Fruit fly (Drosophila melanogaster) whole organism, embryonic: ENCODE measurements around the gene CG5850.

ENCODE experiments used
- Abd-B ChIP-seq: fragments of 200-800 bp; sonication (Bioruptor generic); optimal IDR thresholded peaks from 2 replicates; lab custom pipeline; 2018; ENCODE audit warnings: missing biosample characterization, mild to moderate bottlenecking, missing genetic modification characterization, moderate library complexity
- CG10209 ChIP-seq: fragments of 200-800 bp; sonication (Bioruptor generic); optimal IDR thresholded peaks from 3 replicates; lab custom pipeline; 2017; ENCODE audit warnings: missing biosample characterization, mild to moderate bottlenecking, missing genetic modification characterization, missing genetic modification reagents
- CG1024 ChIP-seq: fragments of 200-800 bp; sonication (Bioruptor generic); IDR thresholded peaks from 2 replicates; pipeline ENCODE4 v1.3.6; 2022; ENCODE audit warnings: missing biosample characterization, missing genetic modification characterization
- CG11085 ChIP-seq: fragments of 200-800 bp; sonication (Bioruptor generic); IDR thresholded peaks from 2 replicates; pipeline ENCODE4 v1.3.6; 2022; ENCODE audit warnings: missing biosample characterization, missing genetic modification characterization
- CG11247 ChIP-seq: fragments of 200-800 bp; sonication (Bioruptor generic); IDR thresholded peaks from 2 replicates; pipeline ENCODE4 v1.3.6; 2022; ENCODE audit warnings: missing biosample characterization, missing genetic modification characterization
- CG11560 ChIP-seq: fragments of 200-800 bp; sonication (Bioruptor generic); IDR thresholded peaks from 3 replicates; pipeline ENCODE4 v1.3.6; 2022; ENCODE audit warnings: missing biosample characterization, missing genetic modification characterization
- CG12219 ChIP-seq: fragments of 200-800 bp; sonication (Bioruptor generic); optimal IDR thresholded peaks from 3 replicates; lab custom pipeline; 2018; ENCODE audit warnings: missing biosample characterization, mild to moderate bottlenecking, missing genetic modification characterization
- CG15514 ChIP-seq: fragments of 200-800 bp; sonication (Bioruptor generic); optimal IDR thresholded peaks from 3 replicates; lab custom pipeline; 2017; ENCODE audit warnings: missing biosample characterization, missing genetic modification characterization, mild to moderate bottlenecking, moderate library complexity, missing genetic modification reagents
- CG16813 ChIP-seq: fragments of 200-800 bp; sonication (Bioruptor generic); IDR thresholded peaks from 3 replicates; pipeline ENCODE4 v1.3.6; 2022; ENCODE audit warnings: missing biosample characterization, missing genetic modification characterization; ENCODE audit not compliant: partially characterized antibody
- CG18011 ChIP-seq: fragments of 200-800 bp; sonication (Bioruptor generic); optimal IDR thresholded peaks from 2 replicates; lab custom pipeline; 2017; ENCODE audit warnings: missing biosample characterization, missing genetic modification characterization, mild to moderate bottlenecking, moderate library complexity, missing genotype
- CG31388 ChIP-seq: fragments of 200-800 bp; sonication (Bioruptor generic); optimal IDR thresholded peaks from 2 replicates; lab custom pipeline; 2016; ENCODE audit warnings: missing biosample characterization, missing genetic modification characterization
- CG33213 ChIP-seq: fragments of 200-800 bp; sonication (Bioruptor generic); optimal IDR thresholded peaks from 3 replicates; lab custom pipeline; 2016; ENCODE audit warnings: missing biosample characterization, missing genetic modification characterization
- CG34422 ChIP-seq: fragments of 200-800 bp; sonication (Bioruptor generic); IDR thresholded peaks from 3 replicates; pipeline ENCODE4 v1.3.6; 2022; ENCODE audit warnings: missing biosample characterization, missing genetic modification characterization
- CG6654 ChIP-seq: fragments of 200-800 bp; sonication (Bioruptor generic); optimal IDR thresholded peaks from 2 replicates; lab custom pipeline; 2017; ENCODE audit warnings: missing biosample characterization, mild to moderate bottlenecking, missing genetic modification characterization
- CG7556 ChIP-seq: fragments of 200-800 bp; sonication (Bioruptor generic); optimal IDR thresholded peaks from 2 replicates; lab custom pipeline; 2017; ENCODE audit warnings: missing biosample characterization, mild to moderate bottlenecking, missing genetic modification characterization
- CG7786 ChIP-seq: fragments of 200-800 bp; sonication (Bioruptor generic); optimal IDR thresholded peaks from 2 replicates; lab custom pipeline; 2016; ENCODE audit warnings: missing biosample characterization, missing genetic modification characterization
- CG8359 ChIP-seq: fragments of 200-800 bp; sonication (Bioruptor generic); optimal IDR thresholded peaks from 2 replicates; lab custom pipeline; 2017; ENCODE audit warnings: missing biosample characterization, mild to moderate bottlenecking, missing genetic modification characterization, borderline replicate concordance
- CG9437 ChIP-seq: fragments of 200-800 bp; sonication (Bioruptor generic); optimal IDR thresholded peaks from 2 replicates; lab custom pipeline; 2018; ENCODE audit warnings: missing biosample characterization, mild to moderate bottlenecking, missing genetic modification characterization
- D19B ChIP-seq: fragments of 200-800 bp; sonication (Bioruptor generic); optimal IDR thresholded peaks from 2 replicates; lab custom pipeline; 2017; ENCODE audit warnings: missing biosample characterization, mild to moderate bottlenecking, missing genetic modification characterization
- GATAe ChIP-seq: fragments of 200-800 bp; sonication (Bioruptor generic); conservative IDR thresholded peaks from 2 replicates; pipeline ENCODE4 v1.3.6; 2022; ENCODE audit warnings: missing biosample characterization, missing genetic modification characterization
- HLH3B ChIP-seq: fragments of 200-800 bp; sonication (Bioruptor generic); IDR thresholded peaks from 2 replicates; pipeline ENCODE4 v1.3.6; 2022; ENCODE audit warnings: missing biosample characterization, missing genetic modification characterization
- HLHmδ ChIP-seq: fragments of 200-800 bp; sonication (Bioruptor generic); optimal IDR thresholded peaks from 2 replicates; lab custom pipeline; 2018; ENCODE audit warnings: missing biosample characterization, mild to moderate bottlenecking, missing genetic modification characterization, moderate library complexity
- HmgD ChIP-seq: fragments of 200-800 bp; sonication (Bioruptor generic); optimal IDR thresholded peaks from 3 replicates; lab custom pipeline; 2016; ENCODE audit warnings: missing biosample characterization, missing genetic modification characterization
- Hmx ChIP-seq: fragments of 200-800 bp; sonication (Bioruptor generic); optimal IDR thresholded peaks from 2 replicates; lab custom pipeline; 2016; ENCODE audit warnings: missing biosample characterization, missing genetic modification characterization
- Lhr ChIP-seq: fragments of 200-800 bp; sonication (Bioruptor generic); optimal IDR thresholded peaks from 3 replicates; lab custom pipeline; 2017; ENCODE audit warnings: mild to moderate bottlenecking, missing biosample characterization, missing genetic modification reagents, missing genetic modification characterization
- Lim3 ChIP-seq: fragments of 200-800 bp; sonication (Bioruptor generic); IDR thresholded peaks from 2 replicates; pipeline ENCODE4 v1.3.6; 2022; ENCODE audit warnings: missing biosample characterization, missing genetic modification characterization
- MESR4 ChIP-seq: fragments of 200-800 bp; sonication (Bioruptor generic); optimal IDR thresholded peaks from 2 replicates; lab custom pipeline; 2018; ENCODE audit warnings: missing biosample characterization, mild to moderate bottlenecking, missing genetic modification characterization, moderate library complexity
- NFAT ChIP-seq: fragments of 200-800 bp; sonication (Bioruptor generic); IDR thresholded peaks from 2 replicates; pipeline ENCODE4 v1.3.6; 2022; ENCODE audit warnings: missing biosample characterization, missing genetic modification characterization
- Nf-YA ChIP-seq: fragments of 200-800 bp; sonication (Bioruptor generic); IDR thresholded peaks from 2 replicates; pipeline ENCODE4 v1.3.6; 2022; ENCODE audit warnings: missing biosample characterization, missing genetic modification characterization
- Nf-YB ChIP-seq: fragments of 200-800 bp; sonication (Bioruptor generic); optimal IDR thresholded peaks from 3 replicates; lab custom pipeline; 2019; ENCODE audit warnings: missing biosample characterization, mild to moderate bottlenecking, missing genetic modification characterization, moderate library complexity
- NfI ChIP-seq: fragments of 200-800 bp; sonication (Bioruptor generic); optimal IDR thresholded peaks from 3 replicates; lab custom pipeline; 2018; ENCODE audit warnings: missing biosample characterization, mild to moderate bottlenecking, missing genetic modification characterization, moderate library complexity
- Optix ChIP-seq: fragments of 200-800 bp; sonication (Bioruptor generic); IDR thresholded peaks from 3 replicates; pipeline ENCODE4 v1.3.6; 2022; ENCODE audit warnings: missing biosample characterization, missing genetic modification characterization
- crc ChIP-seq: fragments of 200-800 bp; sonication (Bioruptor generic); optimal IDR thresholded peaks from 2 replicates; lab custom pipeline; 2016; ENCODE audit warnings: missing biosample characterization, missing genetic modification characterization
- croc ChIP-seq: fragments of 200-800 bp; sonication (Bioruptor generic); conservative IDR thresholded peaks from 3 replicates; pipeline ENCODE4 v1.3.6; 2022; ENCODE audit warnings: missing biosample characterization, missing genetic modification characterization
- fd96Cb ChIP-seq: fragments of 200-800 bp; sonication (Bioruptor generic); optimal IDR thresholded peaks from 2 replicates; lab custom pipeline; 2018; ENCODE audit warnings: missing biosample characterization, mild to moderate bottlenecking, missing genetic modification characterization, moderate library complexity
- kni ChIP-seq: fragments of 200-800 bp; sonication (Bioruptor generic); optimal IDR thresholded peaks from 3 replicates; lab custom pipeline; 2017; ENCODE audit warnings: mild to moderate bottlenecking, missing biosample characterization, missing genetic modification reagents, missing genetic modification characterization
- lab ChIP-seq: fragments of 200-800 bp; sonication (Bioruptor generic); optimal IDR thresholded peaks from 3 replicates; lab custom pipeline; 2017; ENCODE audit warnings: missing biosample characterization, missing genetic modification characterization, mild to moderate bottlenecking, moderate library complexity, missing genetic modification reagents
- lbe ChIP-seq: fragments of 200-800 bp; sonication (Bioruptor generic); optimal IDR thresholded peaks from 2 replicates; lab custom pipeline; 2016; ENCODE audit warnings: missing biosample characterization, mild to moderate bottlenecking, missing genetic modification characterization
- lmd ChIP-seq: fragments of 200-800 bp; sonication (Bioruptor generic); IDR thresholded peaks from 2 replicates; pipeline ENCODE4 v1.3.6; 2022; ENCODE audit warnings: missing biosample characterization, missing genetic modification characterization
- lola ChIP-seq, 3 experiments: fragments of >200 bp in 2 of 3; fragments of 200-800 bp in 1 of 3; sonication (Bioruptor generic) in 1 of 3; optimal IDR thresholded peaks; 2 replicates each; lab custom pipeline; 2017 to 2019; ENCODE audit warnings: missing biosample characterization in 3 of 3, missing genetic modification characterization in 3 of 3, mild to moderate bottlenecking in 1 of 3, moderate library complexity in 1 of 3
- pho ChIP-seq: fragments of 200-800 bp; sonication (Bioruptor generic); optimal IDR thresholded peaks from 2 replicates; lab custom pipeline; 2016; ENCODE audit warnings: missing biosample characterization, missing genetic modification characterization
- ranshi ChIP-seq: fragments of 200-800 bp; sonication (Bioruptor generic); IDR thresholded peaks from 2 replicates; pipeline ENCODE4 v1.3.6; 2022; ENCODE audit warnings: missing biosample characterization, missing genetic modification characterization
- schlank ChIP-seq: fragments of 200-800 bp; sonication (Bioruptor generic); optimal IDR thresholded peaks from 2 replicates; lab custom pipeline; 2018; ENCODE audit warnings: missing biosample characterization, mild to moderate bottlenecking, missing genetic modification characterization
- sob ChIP-seq: fragments of 200-800 bp; sonication (Bioruptor generic); IDR thresholded peaks from 2 replicates; pipeline ENCODE4 v1.3.6; 2022; ENCODE audit warnings: missing biosample characterization, missing genetic modification characterization
- trem ChIP-seq: fragments of 200-800 bp; optimal IDR thresholded peaks from 3 replicates; lab custom pipeline; 2019; ENCODE audit warnings: missing biosample characterization, mild to moderate bottlenecking, missing genetic modification characterization, moderate library complexity
- ttk ChIP-seq: fragments of 200-800 bp; sonication (Bioruptor generic); IDR thresholded peaks from 2 replicates; pipeline ENCODE4 v2.1.2; 2022; ENCODE audit warnings: missing biosample characterization, missing genetic modification characterization
- unpg ChIP-seq: fragments of 200-800 bp; sonication (Bioruptor generic); optimal IDR thresholded peaks from 3 replicates; lab custom pipeline; 2018; ENCODE audit warnings: missing biosample characterization, mild to moderate bottlenecking, missing genetic modification characterization, moderate library complexity
- zen ChIP-seq: fragments of 200-800 bp; sonication (Bioruptor generic); optimal IDR thresholded peaks from 3 replicates; lab custom pipeline; 2018; ENCODE audit warnings: missing biosample characterization, mild to moderate bottlenecking, missing genetic modification characterization, moderate library complexity
- zen2 ChIP-seq: fragments of 200-800 bp; sonication (Bioruptor generic); IDR thresholded peaks from 3 replicates; pipeline ENCODE4 v1.3.6; 2022; ENCODE audit warnings: missing biosample characterization, missing genetic modification characterization; ENCODE audit not compliant: partially characterized antibody
- zf30C ChIP-seq: fragments of 200-800 bp; sonication (Bioruptor generic); optimal IDR thresholded peaks from 3 replicates; lab custom pipeline; 2018; ENCODE audit warnings: missing biosample characterization, mild to moderate bottlenecking, missing genetic modification characterization

Gene CG5850

DNA sequence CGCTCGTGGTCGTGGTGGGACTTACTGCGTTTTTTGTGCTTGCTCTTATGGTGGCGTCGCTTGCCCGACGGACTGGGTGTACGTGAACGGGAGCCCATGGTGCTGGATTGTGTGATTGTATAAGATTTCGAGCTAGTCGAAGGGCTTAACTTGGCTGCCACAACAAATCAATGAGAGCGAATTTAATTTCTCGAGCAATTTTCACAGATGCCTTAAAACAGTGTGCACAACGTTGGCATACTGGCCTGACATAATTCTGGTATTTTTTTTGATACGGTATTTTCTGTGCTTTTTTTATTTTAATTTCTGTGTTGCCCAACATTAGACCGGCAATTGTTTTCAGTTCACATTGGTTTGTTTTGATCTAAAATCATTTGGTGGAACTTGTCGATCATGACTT is 25.8 kb downstream of the CG5850 start, which contains the start of gene Arglu1:
TSS of gene Arglu1 (minus strand) at position 227 of the 400 bp plus-strand sequence.
- TF ChIP-seq CG9437 (GFP tag; lab: Kevin White, UChicago) (no peak), CG34422 (GFP tag; lab: Robert Waterston, UW) (peak; percentile 64; the same call in 1 of the 3 replicates), CG12219 (no peak), CG18011 (GFP tag; lab: Kevin White, UChicago) (peak; percentile 14), MESR4 (peak; percentile 85), Optix (GFP tag; lab: Robert Waterston, UW) (no peak), Lim3 (no peak), pho (GFP tag; lab: Kevin White, UChicago) (peak; percentile 15), CG15514 (GFP tag; lab: Kevin White, UChicago) (peak; percentile 78), ranshi (no peak), CG33213 (GFP tag; lab: Kevin White, UChicago) (peak; percentile 37), zen2 (GFP tag; lab: Robert Waterston, UW) (0 out of 3 replicates have a peak, but pooled peaks have one; percentile 23), sob (GFP tag; lab: Robert Waterston, UW) (peak; percentile 57; the same call in 1 of the 2 replicates), HmgD (no peak), lab (peak; percentile 33), unpg (GFP tag; lab: Kevin White, UChicago) (no peak), CG11560 (tag; lab: Robert Waterston, UW) (no peak), Abd-B (GFP tag; lab: Kevin White, UChicago) (no peak), CG11085 (GFP tag; lab: Robert Waterston, UW) (no peak), kni (GFP tag; lab: Kevin White, UChicago) (no peak), ttk (GFP tag; lab: Robert Waterston, UW) (no peak), croc (GFP tag; lab: Robert Waterston, UW) (no peak), NfI (GFP tag; lab: Kevin White, UChicago) (peak; percentile 26), Lhr (GFP tag; lab: Kevin White, UChicago) (no peak), Nf-YA (GFP tag; lab: Robert Waterston, UW) (no peak), HLH3B (no peak), trem (tag; lab: Kevin White, UChicago) (peak; percentile 8), CG7786 (peak; percentile 33), CG11247 (GFP tag; lab: Robert Waterston, UW) (peak; percentile 39; the same call in 1 of the 2 replicates), crc (GFP tag; lab: Kevin White, UChicago) (no peak), HLHmδ (GFP tag; lab: Kevin White, UChicago) (no peak), CG6654 (GFP tag; lab: Kevin White, UChicago) (no peak), D19B (GFP tag; lab: Kevin White, UChicago) (no peak), CG8359 (GFP tag; lab: Kevin White, UChicago) (no peak), lola (GFP tag; optimal IDR thresholded peaks at IDR 0.05; lab: Kevin White, UChicago) (no peak), zf30C (GFP tag; lab: Kevin White, UChicago) (no peak), Nf-YB (GFP tag; lab: Kevin White, UChicago) (no peak), Hmx (GFP tag; lab: Kevin White, UChicago) (no peak), schlank (no peak), GATAe (GFP tag; lab: Robert Waterston, UW) (no peak), fd96Cb (tag; lab: Kevin White, UChicago) (no peak), CG1024 (GFP tag; lab: Robert Waterston, UW) (no peak), CG10209 (no peak), lmd (GFP tag; lab: Robert Waterston, UW) (peak; percentile 26; the same call in 1 of the 2 replicates), zen (tag; lab: Kevin White, UChicago) (no peak), lbe (peak; percentile 29), CG31388 (GFP tag; lab: Kevin White, UChicago) (no peak), CG16813 (GFP tag; lab: Robert Waterston, UW) (no peak), NFAT (GFP tag; lab: Robert Waterston, UW) (peak; percentile 34; the same call in 1 of the 2 replicates), CG7556 (GFP tag; lab: Kevin White, UChicago) (no peak)
